Worm (Caenorhabditis elegans) whole organism, late embryonic: ENCODE data around the gene C08E8.5.

Source experiments
- C08G9.2 ChIP-seq: sonication (generic microtip); optimal IDR thresholded peaks from 2 replicates; lab custom pipeline; 2016; ENCODE audit warnings: mild to moderate bottlenecking, missing genetic modification characterization, moderate library complexity, missing compliant biosample characterization
- C38D4.7 ChIP-seq: fragments of 200-800 bp; sonication (Bioruptor generic); optimal IDR thresholded peaks from 2 replicates; lab custom pipeline; 2018; ENCODE audit warnings: mild to moderate bottlenecking, missing genetic modification characterization, moderate library complexity, missing compliant biosample characterization
- F13H6.1 ChIP-seq: sonication (generic microtip); optimal IDR thresholded peaks from 2 replicates; lab custom pipeline; 2016; ENCODE audit warnings: missing genetic modification characterization, missing compliant biosample characterization
- ceh-2 ChIP-seq: sonication (generic microtip); optimal IDR thresholded peaks from 2 replicates; lab custom pipeline; 2016; ENCODE audit warnings: missing genotype, missing genetic modification characterization, missing compliant biosample characterization
- ceh-22 ChIP-seq: sonication (generic microtip); optimal IDR thresholded peaks from 2 replicates; lab custom pipeline; 2017; ENCODE audit warnings: missing biosample characterization, missing genetic modification characterization
- ceh-24 ChIP-seq: sonication (generic microtip); optimal IDR thresholded peaks from 2 replicates; lab custom pipeline; 2016; ENCODE audit warnings: mild to moderate bottlenecking, missing genetic modification characterization, missing compliant biosample characterization
- ceh-30 ChIP-seq: fragments of 150-350 bp; optimal IDR thresholded peaks from 2 replicates; lab custom pipeline; 2014; ENCODE audit warnings: missing biosample characterization, missing genetic modification characterization
- ceh-31 ChIP-seq: sonication (generic microtip); optimal IDR thresholded peaks from 2 replicates; lab custom pipeline; 2016; ENCODE audit warnings: missing genetic modification characterization, missing compliant biosample characterization
- ceh-45 ChIP-seq: fragments of 200-800 bp; sonication (Bioruptor generic); IDR thresholded peaks from 2 replicates; pipeline ENCODE4 v1.3.6; 2022; ENCODE audit warnings: missing genetic modification reagents, missing genetic modification characterization, missing compliant biosample characterization
- ceh-48 ChIP-seq: sonication (generic microtip); optimal IDR thresholded peaks from 2 replicates; lab custom pipeline; 2016; ENCODE audit warnings: missing genetic modification characterization, inconsistent platforms, missing compliant biosample characterization
- ceh-6 ChIP-seq: fragments of 200-800 bp; sonication (Bioruptor generic); optimal IDR thresholded peaks from 2 replicates; lab custom pipeline; 2018; ENCODE audit warnings: mild to moderate bottlenecking, missing genetic modification characterization, missing compliant biosample characterization
- ceh-9 ChIP-seq: sonication (generic microtip); optimal IDR thresholded peaks from 2 replicates; lab custom pipeline; 2016; ENCODE audit warnings: mild to moderate bottlenecking, missing genetic modification characterization, inconsistent platforms, missing compliant biosample characterization
- dmd-4 ChIP-seq: sonication (generic microtip); optimal IDR thresholded peaks from 2 replicates; lab custom pipeline; 2016; ENCODE audit warnings: borderline replicate concordance, missing genetic modification characterization, missing compliant biosample characterization
- dve-1 ChIP-seq: sonication (generic microtip); optimal IDR thresholded peaks from 2 replicates; lab custom pipeline; 2017; ENCODE audit warnings: antibody characterized with exemption, mild to moderate bottlenecking, missing genetic modification characterization, missing compliant biosample characterization
- elt-2 ChIP-seq: sonication (generic microtip); optimal IDR thresholded peaks from 2 replicates; lab custom pipeline; 2016; ENCODE audit warnings: missing genetic modification reagents, missing genetic modification characterization, missing compliant biosample characterization
- elt-4 ChIP-seq: sonication (generic microtip); optimal IDR thresholded peaks from 2 replicates; lab custom pipeline; 2016; ENCODE audit warnings: missing genetic modification characterization, missing compliant biosample characterization
- ets-4 ChIP-seq: sonication (generic microtip); optimal IDR thresholded peaks from 2 replicates; lab custom pipeline; 2016; ENCODE audit warnings: missing genetic modification characterization, missing compliant biosample characterization
- eyg-1 ChIP-seq: sonication (generic microtip); optimal IDR thresholded peaks from 2 replicates; lab custom pipeline; 2016; ENCODE audit warnings: missing genotype, missing genetic modification characterization, missing compliant biosample characterization
- fkh-10 ChIP-seq: fragments of 150-350 bp; optimal IDR thresholded peaks from 2 replicates; lab custom pipeline; 2014; ENCODE audit warnings: missing biosample characterization, missing genetic modification reagents, missing genetic modification characterization
- gmeb-2 ChIP-seq: sonication (generic microtip); optimal IDR thresholded peaks from 2 replicates; lab custom pipeline; 2016; ENCODE audit warnings: missing genetic modification characterization, inconsistent platforms, missing compliant biosample characterization
- hlh-13 ChIP-seq: fragments of 200-800 bp; sonication (Bioruptor generic); optimal IDR thresholded peaks from 2 replicates; lab custom pipeline; 2018; ENCODE audit warnings: mild to moderate bottlenecking, missing genetic modification characterization, missing compliant biosample characterization
- hlh-30 ChIP-seq: sonication (generic microtip); optimal IDR thresholded peaks from 2 replicates; lab custom pipeline; 2017; ENCODE audit warnings: antibody characterized with exemption, missing genetic modification characterization, missing compliant biosample characterization; ENCODE audit not compliant: insufficient read depth
- hlh-6 ChIP-seq: sonication (generic microtip); optimal IDR thresholded peaks from 2 replicates; lab custom pipeline; 2016; ENCODE audit warnings: missing genotype, missing genetic modification characterization, missing compliant biosample characterization
- lim-6 ChIP-seq: sonication (generic microtip); optimal IDR thresholded peaks from 2 replicates; lab custom pipeline; 2016; ENCODE audit warnings: missing genetic modification characterization, missing compliant biosample characterization
- lin-11 ChIP-seq: fragments of 200-800 bp; sonication (Bioruptor generic); optimal IDR thresholded peaks from 2 replicates; lab custom pipeline; 2018; ENCODE audit warnings: mild to moderate bottlenecking, missing genetic modification characterization, missing compliant biosample characterization
- odd-2 ChIP-seq: sonication (generic microtip); optimal IDR thresholded peaks from 2 replicates; lab custom pipeline; 2017; ENCODE audit warnings: antibody characterized with exemption, mild to moderate bottlenecking, missing genetic modification characterization, missing compliant biosample characterization
- pax-1 ChIP-seq: fragments of 150-350 bp; optimal IDR thresholded peaks from 2 replicates; lab custom pipeline; 2014; ENCODE audit warnings: missing biosample characterization, missing genetic modification characterization
- pha-2 ChIP-seq: sonication (generic microtip); optimal IDR thresholded peaks from 2 replicates; lab custom pipeline; 2017; ENCODE audit warnings: mild to moderate bottlenecking, missing genetic modification characterization, missing compliant biosample characterization
- pha-4 ChIP-seq: fragments of 150-350 bp; optimal IDR thresholded peaks from 2 replicates; lab custom pipeline; 2018; ENCODE audit warnings: missing biosample characterization, missing genetic modification reagents, missing genetic modification characterization
- pqm-1 ChIP-seq: sonication (generic microtip); optimal IDR thresholded peaks from 2 replicates; lab custom pipeline; 2016; ENCODE audit warnings: missing genetic modification characterization, missing compliant biosample characterization
- pros-1 ChIP-seq: fragments of 150-350 bp; optimal IDR thresholded peaks from 2 replicates; lab custom pipeline; 2014; ENCODE audit warnings: missing biosample characterization, missing genetic modification reagents, missing genetic modification characterization
- ref-2 ChIP-seq: sonication (generic microtip); optimal IDR thresholded peaks from 2 replicates; lab custom pipeline; 2016; ENCODE audit warnings: missing genetic modification characterization, missing compliant biosample characterization
- sox-2 ChIP-seq: fragments of 200-800 bp; sonication (Bioruptor generic); IDR thresholded peaks from 2 replicates; pipeline ENCODE4 v1.3.6; 2022; ENCODE audit warnings: missing genetic modification reagents, missing genetic modification characterization, missing compliant biosample characterization
- sox-4 ChIP-seq: sonication (generic microtip); optimal IDR thresholded peaks from 2 replicates; lab custom pipeline; 2017; ENCODE audit warnings: mild to moderate bottlenecking, missing genetic modification characterization, inconsistent platforms, missing compliant biosample characterization
- tbx-7 ChIP-seq: sonication (generic microtip); optimal IDR thresholded peaks from 2 replicates; lab custom pipeline; 2016; ENCODE audit warnings: missing genotype, missing genetic modification characterization, missing compliant biosample characterization
- unc-3 ChIP-seq, 2 experiments: fragments of 200-800 bp in 1 of 2; sonication (Bioruptor generic) in 1 of 2; sonication (generic microtip) in 1 of 2; conservative IDR thresholded peaks in 1 of 2; optimal IDR thresholded peaks in 1 of 2; 2 replicates each; pipeline versions ENCODE4 v1.3.6 to Lab custom; 2016 to 2022; ENCODE audit warnings: missing compliant biosample characterization in 2 of 2, missing genetic modification characterization in 2 of 2, missing genetic modification reagents in 1 of 2
- unc-42 ChIP-seq: sonication (generic microtip); optimal IDR thresholded peaks from 2 replicates; lab custom pipeline; 2016; ENCODE audit warnings: missing genotype, missing genetic modification characterization, missing compliant biosample characterization
- unc-86 ChIP-seq: sonication (generic microtip); optimal IDR thresholded peaks from 2 replicates; lab custom pipeline; 2016; ENCODE audit warnings: missing genetic modification characterization, missing compliant biosample characterization

The C08E8.5 gene

DNA sequence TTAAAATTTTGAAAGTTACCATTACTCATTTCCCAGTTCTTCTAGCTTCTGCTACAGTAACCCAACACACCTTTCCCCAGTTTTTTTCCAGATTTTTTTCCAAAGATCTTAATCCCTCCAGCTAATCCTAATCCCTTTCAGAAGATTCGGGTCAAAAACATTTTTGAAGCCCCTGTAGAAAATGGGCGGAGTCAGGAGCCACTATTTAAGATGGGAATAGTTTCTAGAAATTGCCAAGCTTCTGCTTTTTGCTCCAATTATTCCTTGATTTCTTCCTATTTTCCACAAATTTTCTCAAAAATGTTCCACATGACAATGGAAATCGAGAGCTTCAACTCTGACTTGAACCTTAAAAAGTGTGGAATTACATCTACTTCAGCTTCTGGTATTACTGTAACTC, 4.8 kb upstream of the C08E8.5 start, which contains the start of gene C08E8.9:
C08E8.9 (plus strand) TSS at position 301 of the 400 bp plus-strand sequence.
- no peak for TF ChIP-seq sox-2 (GFP tag; lab: Robert Waterston, UW)
- TF ChIP-seq pros-1 (tag; lab: Kevin White, UChicago): no peak
- TF ChIP-seq ceh-22: no peak
- no peak for TF ChIP-seq elt-4 (tag; lab: Kevin White, UChicago)
- TF ChIP-seq pha-4: no peak
- no peak for TF ChIP-seq ref-2 (tag; lab: Kevin White, UChicago)
- no peak for TF ChIP-seq dmd-4 (tag; lab: Kevin White, UChicago)
- no peak for TF ChIP-seq ceh-6 (GFP tag; lab: Kevin White, UChicago)
- no peak for TF ChIP-seq pax-1
- no peak for TF ChIP-seq ceh-24 (tag; lab: Kevin White, UChicago)
- TF ChIP-seq ceh-2 (tag; lab: Kevin White, UChicago): no peak
- no peak for TF ChIP-seq unc-86 (tag; lab: Kevin White, UChicago)
- no peak for TF ChIP-seq ets-4 (tag; lab: Kevin White, UChicago)

DNA sequence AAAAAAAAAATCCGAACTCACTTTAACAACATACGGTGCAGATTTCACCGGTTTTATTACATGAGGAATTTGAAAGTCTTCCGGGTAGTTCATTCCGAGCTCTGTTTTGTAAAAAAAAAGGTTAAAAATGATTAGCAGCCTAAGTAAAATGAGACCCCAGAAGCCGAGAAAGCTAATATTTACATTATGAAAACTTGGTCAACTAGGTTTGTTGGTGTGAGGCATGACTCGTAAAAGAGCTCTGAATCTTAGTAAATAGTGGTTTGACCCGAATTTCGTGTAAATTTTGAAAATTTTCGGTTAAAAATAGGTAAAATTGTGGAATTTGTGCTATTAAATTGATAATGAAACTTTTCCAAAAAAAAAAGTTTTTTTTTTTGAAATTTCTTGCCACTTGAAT, 2.6 kb upstream of the C08E8.5 start, which contains the start of gene C08E8.1:
C08E8.1 (minus strand) TSS at position 101 of the 400 bp plus-strand sequence.
- no peak for TF ChIP-seq ceh-45 (GFP tag; lab: Robert Waterston, UW)
- no peak for TF ChIP-seq gmeb-2 (tag; lab: Kevin White, UChicago)
- TF ChIP-seq eyg-1 (tag; lab: Kevin White, UChicago): no peak
- no peak for TF ChIP-seq hlh-6 (tag; lab: Kevin White, UChicago)
- TF ChIP-seq F13H6.1 (tag; lab: Kevin White, UChicago): no peak
- TF ChIP-seq fkh-10: no peak
- TF ChIP-seq C08G9.2: no peak
- TF ChIP-seq ceh-9: no peak
- no peak for TF ChIP-seq ceh-31
- no peak for TF ChIP-seq pha-2 (tag; lab: Kevin White, UChicago)
- no peak for TF ChIP-seq sox-4
- no peak for TF ChIP-seq tbx-7 (tag; lab: Kevin White, UChicago)
- no peak for TF ChIP-seq elt-2 (tag; lab: Kevin White, UChicago)
- TF ChIP-seq dve-1 (tag; lab: Kevin White, UChicago): no peak
- TF ChIP-seq, all 69 proteins: peak for 0

DNA sequence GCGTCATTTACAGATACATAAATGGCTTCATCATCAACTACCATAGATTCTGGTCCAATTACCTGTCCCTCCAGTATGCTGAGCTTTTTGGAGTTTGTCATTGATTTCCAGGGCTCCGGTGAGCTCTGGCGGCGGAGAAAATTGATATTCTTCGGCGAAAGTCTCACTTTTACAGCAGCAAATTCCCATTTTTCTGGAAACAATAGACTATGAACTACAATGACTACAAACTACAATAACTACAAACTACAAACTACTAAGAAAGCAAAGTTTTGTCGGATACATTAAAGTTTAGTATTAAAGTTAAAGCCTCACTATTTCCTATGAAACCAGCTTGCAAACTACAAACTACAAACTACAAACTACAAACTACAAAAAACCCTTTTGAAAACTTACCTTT, 4.0 kb downstream of the C08E8.5 start, which contains the start of gene C08E8.2:
C08E8.2 (minus strand) TSS at position 101 of the 400 bp plus-strand sequence.
- TF ChIP-seq dmd-4 (tag; lab: Kevin White, UChicago) (no peak), unc-86 (tag; lab: Kevin White, UChicago) (no peak), pqm-1 (tag; lab: Kevin White, UChicago) (no peak), lin-11 (tag; lab: Kevin White, UChicago) (no peak), ceh-48 (no peak), unc-42 (tag; lab: Kevin White, UChicago) (no peak)

DNA sequence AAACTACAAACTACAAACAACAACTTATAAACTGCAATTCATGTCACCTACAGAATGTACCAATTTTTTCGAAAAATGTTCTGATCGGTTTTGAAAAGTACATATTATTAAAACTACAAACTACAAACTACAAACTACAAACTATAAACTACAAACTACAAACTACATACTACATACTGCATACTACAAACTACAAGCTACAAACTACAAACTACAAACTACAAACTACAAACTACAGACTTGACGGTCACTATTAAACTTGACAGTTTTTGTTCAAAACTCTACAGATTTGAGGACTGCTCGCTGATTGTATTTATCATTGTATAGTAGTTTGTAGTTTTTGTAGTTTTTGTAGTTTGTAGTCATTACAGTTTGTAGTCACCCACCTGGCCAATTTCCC, 5.5 kb downstream of the C08E8.5 start:
- TF ChIP-seq F13H6.1 (tag; lab: Kevin White, UChicago) (no peak), hlh-30 (no peak), ceh-30 (tag; lab: Kevin White, UChicago) (peak; percentile 28), sox-2 (GFP tag; lab: Robert Waterston, UW) (no peak)
- TF ChIP-seq, all 69 proteins: peak for 1

DNA sequence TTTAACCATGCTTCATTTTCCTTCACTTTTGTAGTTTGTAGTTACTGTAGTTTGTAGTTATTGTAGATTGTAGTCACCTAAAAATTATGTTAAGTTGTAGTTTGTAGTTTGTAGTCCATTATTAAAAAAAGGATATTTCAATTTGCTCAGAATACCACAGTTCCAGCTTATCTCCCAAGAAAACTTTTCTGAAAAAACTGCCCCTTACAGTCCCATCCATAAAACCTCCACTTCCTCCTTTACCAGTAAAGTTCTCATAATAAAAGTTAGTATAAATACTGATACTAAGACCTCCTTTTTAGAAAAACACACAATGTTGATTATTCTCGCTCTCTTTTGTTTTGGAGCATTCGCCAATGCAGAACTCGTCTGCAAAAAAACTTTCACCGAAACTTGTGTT, 9.1 kb downstream of the C08E8.5 start, which contains the start of gene C08E8.11:
C08E8.11 (plus strand) TSS at position 301 of the 400 bp plus-strand sequence.
- no peak for TF ChIP-seq tbx-7 (tag; lab: Kevin White, UChicago)
- TF ChIP-seq, all 69 proteins: peak for 0

DNA sequence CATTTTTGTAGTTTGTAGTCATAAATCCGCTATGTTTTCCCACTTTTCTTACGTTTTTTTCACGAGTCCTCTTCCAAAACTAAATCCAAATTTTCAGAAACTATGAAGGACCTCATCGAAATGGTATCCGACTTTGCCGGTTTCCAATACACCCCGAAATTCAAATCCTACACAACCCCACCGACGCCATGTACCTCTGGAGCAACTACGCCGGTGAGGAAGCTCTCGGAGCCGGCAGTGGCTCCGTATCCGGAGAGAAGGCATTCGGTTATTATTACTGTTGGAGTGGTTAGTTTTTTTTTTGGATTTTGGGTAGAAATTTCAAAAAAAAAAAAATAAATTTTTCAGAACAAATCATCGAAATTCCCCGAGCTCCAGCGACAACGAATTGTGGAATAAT, 9.7 kb downstream of the C08E8.5 start, which contains the start of gene C08E8.3:
C08E8.3 (plus strand) TSS at position 84 of the 400 bp plus-strand sequence.
- TF ChIP-seq odd-2 (tag; lab: Kevin White, UChicago) (no peak), pax-1 (no peak), hlh-13 (GFP tag; lab: Kevin White, UChicago) (no peak), C38D4.7 (no peak), lim-6 (tag; lab: Kevin White, UChicago) (no peak), unc-3 (GFP tag; conservative IDR thresholded peaks at IDR 0.05; lab: Robert Waterston, UW) (no peak), unc-3 (tag; optimal IDR thresholded peaks at IDR 0.05; lab: Kevin White, UChicago) (no peak), C08G9.2 (no peak), dmd-4 (tag; lab: Kevin White, UChicago) (no peak)
- TF ChIP-seq, all 69 proteins: peak for 0
